Worm (Caenorhabditis elegans) whole organism, L4 larva: Measurements from ENCODE around the gene srt-64.

Experiments used
- D1046.2 ChIP-seq: fragments of 200-800 bp; sonication (Bioruptor generic); IDR thresholded peaks from 2 replicates; pipeline ENCODE4 v1.3.6; 2022; ENCODE audit warnings: missing genetic modification characterization, missing compliant biosample characterization
- F10B5.3 ChIP-seq: sonication (generic microtip); optimal IDR thresholded peaks from 2 replicates; lab custom pipeline; 2016; ENCODE audit warnings: mild to moderate bottlenecking, missing genetic modification characterization, missing compliant biosample characterization
- F26F4.8 ChIP-seq: fragments of 200-800 bp; sonication (Bioruptor generic); conservative IDR thresholded peaks from 2 replicates; pipeline ENCODE4 v1.3.6; 2022; ENCODE audit warnings: missing genetic modification characterization, missing compliant biosample characterization
- F37D6.2 ChIP-seq: sonication (generic microtip); optimal IDR thresholded peaks from 2 replicates; lab custom pipeline; 2016; ENCODE audit warnings: mild to moderate bottlenecking, missing genetic modification characterization, missing compliant biosample characterization
- R02D3.7 ChIP-seq: fragments of 150-350 bp; sonication (generic microtip); optimal IDR thresholded peaks from 3 replicates; lab custom pipeline; 2014; ENCODE audit warnings: missing biosample characterization, missing genetic modification characterization
- T26A8.4 ChIP-seq: fragments of 200-800 bp; sonication (Bioruptor generic); IDR thresholded peaks from 2 replicates; pipeline ENCODE4 v1.3.6; 2022; ENCODE audit warnings: missing genetic modification characterization, missing compliant biosample characterization
- Y105C5A.15 ChIP-seq: fragments of 200-800 bp; sonication (Bioruptor generic); IDR thresholded peaks from 2 replicates; pipeline ENCODE4 v1.3.6; 2022; ENCODE audit warnings: missing genetic modification characterization, missing compliant biosample characterization
- Y48G9A.11 ChIP-seq: fragments of 200-800 bp; sonication (Bioruptor generic); IDR thresholded peaks from 2 replicates; pipeline ENCODE4 v1.3.6; 2022; ENCODE audit warnings: missing genetic modification reagents, missing genetic modification characterization, missing compliant biosample characterization
- Y75B8A.6 ChIP-seq: fragments of 200-800 bp; sonication (Bioruptor generic); IDR thresholded peaks from 2 replicates; pipeline ENCODE4 v1.3.6; 2022; ENCODE audit warnings: missing genetic modification reagents, missing genetic modification characterization, missing compliant biosample characterization
- aha-1 ChIP-seq: fragments of 150-350 bp; peaks from one replicate; lab custom pipeline; 2014; ENCODE audit warnings: missing biosample characterization, missing genetic modification characterization
- aly-2 ChIP-seq: sonication (generic microtip); optimal IDR thresholded peaks from 2 replicates; lab custom pipeline; 2018; ENCODE audit warnings: missing biosample characterization, missing genetic modification characterization
- ceh-32 ChIP-seq: sonication (generic microtip); optimal IDR thresholded peaks from 2 replicates; lab custom pipeline; 2016; ENCODE audit warnings: mild to moderate bottlenecking, missing genetic modification characterization, missing compliant biosample characterization; ENCODE audit not compliant: poor library complexity
- ceh-44 ChIP-seq: fragments of 200-800 bp; sonication (Bioruptor generic); IDR thresholded peaks from 2 replicates; pipeline ENCODE4 v1.3.6; 2022; ENCODE audit warnings: missing genetic modification reagents, missing genetic modification characterization, missing compliant biosample characterization
- ceh-82 ChIP-seq: sonication (generic microtip); optimal IDR thresholded peaks from 2 replicates; lab custom pipeline; 2017; ENCODE audit warnings: missing biosample characterization, missing genetic modification characterization
- ces-1 ChIP-seq: fragments of 150-350 bp; sonication (generic microtip); optimal IDR thresholded peaks from 4 replicates; lab custom pipeline; 2014; ENCODE audit warnings: missing biosample characterization, missing genetic modification reagents, missing genetic modification characterization
- ctbp-1 ChIP-seq: fragments of 200-800 bp; sonication (Bioruptor generic); IDR thresholded peaks from 2 replicates; pipeline ENCODE4 v1.3.6; 2022; ENCODE audit warnings: missing genetic modification reagents, missing genetic modification characterization, missing compliant biosample characterization
- daf-12 ChIP-seq: fragments of 150-350 bp; optimal IDR thresholded peaks from 2 replicates; lab custom pipeline; 2014; ENCODE audit warnings: missing biosample characterization, missing genetic modification reagents, missing genetic modification characterization
- daf-16 ChIP-seq, 3 experiments: sonication (generic microtip); optimal IDR thresholded peaks; 2 replicates each; lab custom pipeline; 2016 to 2017; ENCODE audit warnings: missing genetic modification characterization in 3 of 3, missing genetic modification reagents in 3 of 3, mild to moderate bottlenecking in 2 of 3, missing compliant biosample characterization in 2 of 3, missing biosample characterization in 1 of 3, moderate library complexity in 1 of 3
- daf-19 ChIP-seq: fragments of 200-800 bp; sonication (Bioruptor generic); conservative IDR thresholded peaks from 2 replicates; pipeline ENCODE4 v1.3.6; 2022; ENCODE audit warnings: missing genetic modification characterization, missing compliant biosample characterization
- dmd-9 ChIP-seq: fragments of 200-800 bp; sonication (Bioruptor generic); IDR thresholded peaks from 2 replicates; pipeline ENCODE4 v1.3.6; 2022; ENCODE audit warnings: missing genetic modification reagents, missing genetic modification characterization, missing compliant biosample characterization
- dpl-1 ChIP-seq: fragments of 150-350 bp; optimal IDR thresholded peaks from 2 replicates; lab custom pipeline; 2014; ENCODE audit warnings: missing biosample characterization, missing genetic modification reagents, missing genetic modification characterization
- dve-1 ChIP-seq: sonication (generic microtip); optimal IDR thresholded peaks from 2 replicates; lab custom pipeline; 2017; ENCODE audit warnings: antibody characterized with exemption, mild to moderate bottlenecking, missing genetic modification characterization, missing compliant biosample characterization; ENCODE audit not compliant: insufficient read depth
- egl-43 ChIP-seq: fragments of 200-800 bp; sonication (Bioruptor generic); IDR thresholded peaks from 2 replicates; pipeline ENCODE4 v1.3.6; 2022; ENCODE audit warnings: missing genetic modification reagents, missing genetic modification characterization, missing compliant biosample characterization
- hlh-11 ChIP-seq: fragments of 200-800 bp; sonication (Bioruptor generic); optimal IDR thresholded peaks from 2 replicates; lab custom pipeline; 2018; ENCODE audit warnings: mild to moderate bottlenecking, missing genetic modification characterization, missing compliant biosample characterization
- hmg-1.1 ChIP-seq: fragments of 200-800 bp; sonication (Bioruptor generic); IDR thresholded peaks from 2 replicates; pipeline ENCODE4 v1.3.6; 2022; ENCODE audit warnings: missing genetic modification reagents, missing genetic modification characterization, missing compliant biosample characterization
- lin-15B ChIP-seq: fragments of 150-350 bp; sonication (generic microtip); optimal IDR thresholded peaks from 3 replicates; lab custom pipeline; 2014; ENCODE audit warnings: missing biosample characterization, missing genetic modification characterization
- lin-38 ChIP-seq: fragments of 200-800 bp; sonication (Bioruptor generic); IDR thresholded peaks from 2 replicates; pipeline ENCODE4 v1.3.6; 2022; ENCODE audit warnings: missing genetic modification reagents, missing genetic modification characterization, missing compliant biosample characterization
- lir-3 ChIP-seq: sonication (generic microtip); optimal IDR thresholded peaks from 2 replicates; lab custom pipeline; 2016; ENCODE audit warnings: mild to moderate bottlenecking, missing genetic modification characterization, missing compliant biosample characterization
- madf-5 ChIP-seq, 2 experiments: fragments of 200-800 bp; sonication (Bioruptor generic); IDR thresholded peaks; 2 replicates each; pipeline ENCODE4 v1.3.6; 2022; ENCODE audit warnings: missing compliant biosample characterization in 2 of 2, missing genetic modification characterization in 2 of 2
- mdt-29 ChIP-seq: fragments of 200-800 bp; sonication (Bioruptor generic); IDR thresholded peaks from 2 replicates; pipeline ENCODE4 v1.3.6; 2022; ENCODE audit warnings: missing genetic modification reagents, missing genetic modification characterization, missing compliant biosample characterization
- mes-2 ChIP-seq: sonication (generic microtip); optimal IDR thresholded peaks from 2 replicates; lab custom pipeline; 2016; ENCODE audit warnings: missing genotype, mild to moderate bottlenecking, missing genetic modification characterization, missing compliant biosample characterization; ENCODE audit not compliant: poor library complexity, severe bottlenecking
- nhr-28 ChIP-seq: fragments of 150-350 bp; optimal IDR thresholded peaks from 2 replicates; lab custom pipeline; 2014; ENCODE audit warnings: missing biosample characterization, missing genetic modification characterization
- nhr-48 ChIP-seq: sonication (generic microtip); optimal IDR thresholded peaks from 2 replicates; lab custom pipeline; 2016; ENCODE audit warnings: mild to moderate bottlenecking, missing genetic modification characterization, missing compliant biosample characterization
- nhr-6 ChIP-seq: fragments of 150-350 bp; optimal IDR thresholded peaks from 2 replicates; lab custom pipeline; 2014; ENCODE audit warnings: missing biosample characterization, missing genetic modification characterization
- nhr-77 ChIP-seq: fragments of 150-350 bp; optimal IDR thresholded peaks from 2 replicates; lab custom pipeline; 2014; ENCODE audit warnings: missing biosample characterization, missing genetic modification characterization
- saeg-2 ChIP-seq: fragments of 200-800 bp; sonication (Bioruptor generic); IDR thresholded peaks from 2 replicates; pipeline ENCODE4 v1.3.6; 2022; ENCODE audit warnings: missing genetic modification reagents, missing genetic modification characterization, missing compliant biosample characterization
- set-16 ChIP-seq: fragments of 200-800 bp; sonication (Bioruptor generic); IDR thresholded peaks from 2 replicates; pipeline ENCODE4 v1.3.6; 2022; ENCODE audit warnings: missing genetic modification reagents, missing genetic modification characterization, missing compliant biosample characterization
- spr-3 ChIP-seq: fragments of 200-800 bp; sonication (Bioruptor generic); optimal IDR thresholded peaks from 2 replicates; lab custom pipeline; 2018; ENCODE audit warnings: mild to moderate bottlenecking, missing genetic modification characterization, missing compliant biosample characterization
- tag-97 ChIP-seq: fragments of 200-800 bp; sonication (Bioruptor generic); IDR thresholded peaks from 2 replicates; pipeline ENCODE4 v1.3.6; 2022; ENCODE audit warnings: missing genetic modification characterization, missing compliant biosample characterization
- tra-1 ChIP-seq: fragments of 200-800 bp; sonication (Bioruptor generic); IDR thresholded peaks from 2 replicates; pipeline ENCODE4 v1.3.6; 2022; ENCODE audit warnings: missing genetic modification reagents, missing genetic modification characterization, missing compliant biosample characterization
- unc-39 ChIP-seq: sonication (generic microtip); optimal IDR thresholded peaks from 2 replicates; lab custom pipeline; 2017; ENCODE audit warnings: missing biosample characterization, missing genetic modification characterization
- ztf-11 ChIP-seq: fragments of 150-350 bp; optimal IDR thresholded peaks from 2 replicates; lab custom pipeline; 2014; ENCODE audit warnings: missing biosample characterization, missing genetic modification characterization

Gene srt-64

ce11 chrV:5181612-5182011, 12.1 kb upstream of the srt-64 start, which contains the start of gene C03A7.2:
TSS of gene C03A7.2 (plus strand) at chrV:5181912.
- TF ChIP-seq ztf-11 (tag; lab: Kevin White, UChicago) (no peak), aly-2 (tag; lab: Kevin White, UChicago) (no peak), spr-3 (GFP tag; lab: Kevin White, UChicago) (no peak), hlh-11 (no peak), ceh-32 (no peak), F26F4.8 (GFP tag; lab: Robert Waterston, UW) (no peak), dmd-9 (GFP tag; lab: Robert Waterston, UW) (no peak), nhr-28 (tag; lab: Kevin White, UChicago) (no peak), mes-2 (no peak), ctbp-1 (GFP tag; lab: Robert Waterston, UW) (no peak), lin-38 (no peak), ceh-44 (GFP tag; lab: Robert Waterston, UW) (no peak), saeg-2 (GFP tag; lab: Robert Waterston, UW) (no peak), T26A8.4 (no peak), daf-19 (GFP tag; lab: Robert Waterston, UW) (no peak), egl-43 (GFP tag; lab: Robert Waterston, UW) (no peak), nhr-77 (no peak), nhr-6 (tag; lab: Kevin White, UChicago) (no peak), mdt-29 (GFP tag; lab: Robert Waterston, UW) (no peak), F37D6.2 (tag; lab: Kevin White, UChicago) (no peak)
- TF ChIP-seq, all 104 proteins: peak for 0

DNA sequence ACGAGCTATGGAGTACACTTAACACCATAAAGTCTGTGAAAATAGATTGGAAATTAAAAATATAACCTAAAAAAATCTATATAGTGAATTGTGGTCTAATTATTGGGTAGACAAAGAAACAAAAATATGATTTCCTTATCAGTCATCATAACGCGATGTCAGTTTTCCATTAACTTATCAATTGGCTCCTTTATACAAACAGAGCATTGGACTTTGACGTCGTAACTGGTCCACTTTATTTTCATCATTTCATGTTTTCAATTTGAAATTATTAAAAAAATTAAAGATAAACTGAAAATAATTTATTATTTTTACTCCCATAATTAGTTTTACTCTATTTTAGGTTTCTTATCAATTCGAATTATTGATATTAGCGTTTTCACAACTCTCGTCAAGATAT, 8.6 kb upstream of the srt-64 start:
- TF ChIP-seq lir-3 (tag; lab: Kevin White, UChicago) (no peak), daf-12 (tag; lab: Kevin White, UChicago) (no peak), tag-97 (GFP tag; lab: Robert Waterston, UW) (no peak), ceh-82 (tag; lab: Kevin White, UChicago) (no peak), dve-1 (tag; lab: Kevin White, UChicago) (peak; percentile 46), R02D3.7 (tag; lab: Kevin White, UChicago) (no peak), unc-39 (no peak), daf-16 (GFP tag; optimal IDR thresholded peaks at IDR 0.05; lab: Kevin White, UChicago) (no peak), daf-16 (tag; optimal IDR thresholded peaks at IDR 0.05; lab: Kevin White, UChicago) (peak; percentile 78), nhr-28 (tag; lab: Kevin White, UChicago) (peak; percentile 38), madf-5 (GFP tag; IDR thresholded peaks at IDR 0.05; lab: Robert Waterston, UW) (no peak)

DNA sequence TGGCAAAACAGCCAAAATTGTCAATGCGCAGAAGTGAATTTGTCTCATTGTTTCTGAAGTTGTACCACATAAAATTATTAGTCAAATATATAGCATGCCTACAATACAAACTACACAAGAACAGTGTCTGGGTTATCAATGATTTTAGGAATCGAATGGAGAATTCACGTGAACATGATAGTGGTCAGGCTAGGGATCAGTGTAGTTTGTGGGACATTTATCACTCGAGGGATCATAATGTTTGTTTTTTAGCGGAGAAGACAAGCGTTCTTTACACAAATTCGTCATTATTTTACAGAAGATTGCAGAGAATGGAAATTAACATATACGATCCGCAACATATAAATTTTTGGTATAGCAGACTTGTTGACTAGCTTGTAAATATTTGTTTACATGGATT, 7.7 kb upstream of the srt-64 start, which contains the start of gene ugt-51:
TSS of gene ugt-51 (minus strand) at position 101 of the 400 bp plus-strand sequence.
- TF ChIP-seq dmd-9 (GFP tag; lab: Robert Waterston, UW) (no peak), Y48G9A.11 (GFP tag; lab: Robert Waterston, UW) (no peak), aha-1 (tag; lab: Kevin White, UChicago) (peak; percentile 77), lir-3 (tag; lab: Kevin White, UChicago) (no peak), dpl-1 (GFP tag; lab: Kevin White, UChicago) (no peak), set-16 (no peak), tra-1 (no peak), dve-1 (tag; lab: Kevin White, UChicago) (peak; percentile 40), lin-15B (tag; lab: Kevin White, UChicago) (no peak), nhr-28 (tag; lab: Kevin White, UChicago) (peak; percentile 85), nhr-6 (tag; lab: Kevin White, UChicago) (no peak)

- TF ChIP-seq nhr-77: no peak
- TF ChIP-seq F10B5.3 (tag; lab: Kevin White, UChicago): no peak
- no peak for TF ChIP-seq Y105C5A.15 (GFP tag; lab: Robert Waterston, UW)
- no peak for TF ChIP-seq hmg-1.1 (GFP tag; lab: Robert Waterston, UW)
- no peak for TF ChIP-seq ceh-44 (GFP tag; lab: Robert Waterston, UW)
- TF ChIP-seq ces-1 (GFP tag; lab: Kevin White, UChicago): no peak
- TF ChIP-seq unc-39: no peak
- TF ChIP-seq D1046.2 (GFP tag; lab: Robert Waterston, UW): no peak
- TF ChIP-seq nhr-48 (tag; lab: Kevin White, UChicago): no peak
- no peak for TF ChIP-seq Y75B8A.6 (GFP tag; lab: Robert Waterston, UW)
- no peak for TF ChIP-seq dpl-1 (GFP tag; lab: Kevin White, UChicago)
- no peak for TF ChIP-seq Y48G9A.11 (GFP tag; lab: Robert Waterston, UW)
Observed at ce11 chrV:5172833-5173232, 3.3 kb upstream of the srt-64 start, which contains the start of gene srt-65. TSS of gene srt-65 (minus strand) at chrV:5172933.
